Worm (Caenorhabditis elegans) whole organism, L3 larva: ENCODE results near the gene C18B2.3.

Source experiments
- ZK546.5 ChIP-seq: sonication (generic microtip); optimal IDR thresholded peaks from 2 replicates; lab custom pipeline; 2017; ENCODE audit warnings: missing biosample characterization, missing genetic modification characterization
- aly-2 ChIP-seq: fragments of 150-350 bp; optimal IDR thresholded peaks from 2 replicates; lab custom pipeline; 2014; ENCODE audit warnings: missing biosample characterization, missing genetic modification characterization
- ama-1 ChIP-seq: fragments of 150-350 bp; optimal IDR thresholded peaks from 2 replicates; lab custom pipeline; 2018
- ceh-16 ChIP-seq: sonication (generic microtip); optimal IDR thresholded peaks from 2 replicates; lab custom pipeline; 2017; ENCODE audit warnings: missing biosample characterization, missing genetic modification characterization
- ceh-28 ChIP-seq: fragments of 150-350 bp; optimal IDR thresholded peaks from 2 replicates; lab custom pipeline; 2014; ENCODE audit warnings: missing biosample characterization, missing genetic modification reagents, missing genetic modification characterization
- ceh-82 ChIP-seq: fragments of 150-350 bp; optimal IDR thresholded peaks from 2 replicates; lab custom pipeline; 2014; ENCODE audit warnings: missing biosample characterization, missing genetic modification characterization
- ceh-9 ChIP-seq: sonication (generic microtip); optimal IDR thresholded peaks from 2 replicates; lab custom pipeline; 2018; ENCODE audit warnings: missing biosample characterization, missing genetic modification characterization
- elt-1 ChIP-seq: fragments of 150-350 bp; optimal IDR thresholded peaks from 2 replicates; lab custom pipeline; 2014; ENCODE audit warnings: missing biosample characterization, missing genetic modification characterization
- elt-2 ChIP-seq: sonication (generic microtip); optimal IDR thresholded peaks from 2 replicates; lab custom pipeline; 2016; ENCODE audit warnings: missing genetic modification reagents, mild to moderate bottlenecking, missing genetic modification characterization, missing compliant biosample characterization
- elt-3 ChIP-seq, 3 experiments: fragments of 150-350 bp in 1 of 3; sonication (generic microtip) in 2 of 3; optimal IDR thresholded peaks; 2 replicates in 2 of 3; 4 replicates in 1 of 3; lab custom pipeline; 2014 to 2017; ENCODE audit warnings: missing biosample characterization in 3 of 3, missing genetic modification characterization in 3 of 3
- eor-1 ChIP-seq, 2 experiments: fragments of 150-350 bp; optimal IDR thresholded peaks; 2 replicates each; lab custom pipeline; 2014 to 2018; ENCODE audit warnings: missing biosample characterization in 2 of 2, missing genetic modification characterization in 2 of 2
- fkh-10 ChIP-seq: sonication (generic microtip); optimal IDR thresholded peaks from 2 replicates; lab custom pipeline; 2017; ENCODE audit warnings: missing biosample characterization, missing genetic modification reagents, missing genetic modification characterization
- fkh-2 ChIP-seq: fragments of 150-350 bp; optimal IDR thresholded peaks from 2 replicates; lab custom pipeline; 2014; ENCODE audit warnings: missing biosample characterization, missing genetic modification reagents, missing genetic modification characterization
- fos-1 ChIP-seq: fragments of 150-350 bp; optimal IDR thresholded peaks from 2 replicates; lab custom pipeline; 2014; ENCODE audit warnings: missing biosample characterization, missing genetic modification characterization
- hmg-11 ChIP-seq: sonication (generic microtip); optimal IDR thresholded peaks from 2 replicates; lab custom pipeline; 2016; ENCODE audit warnings: missing genetic modification characterization, missing compliant biosample characterization
- jun-1 ChIP-seq: fragments of 150-350 bp; optimal IDR thresholded peaks from 2 replicates; lab custom pipeline; 2014; ENCODE audit warnings: missing biosample characterization, missing genetic modification reagents, missing genetic modification characterization
- lin-15B ChIP-seq: fragments of 150-350 bp; optimal IDR thresholded peaks from 2 replicates; lab custom pipeline; 2014; ENCODE audit warnings: missing biosample characterization, missing genetic modification characterization
- lin-39 ChIP-seq: fragments of 150-350 bp; optimal IDR thresholded peaks from 2 replicates; lab custom pipeline; 2018; ENCODE audit warnings: missing biosample characterization, missing genetic modification reagents, missing genetic modification characterization
- lsy-12 ChIP-seq: sonication (generic microtip); optimal IDR thresholded peaks from 2 replicates; lab custom pipeline; 2016; ENCODE audit warnings: mild to moderate bottlenecking, missing genetic modification characterization, missing compliant biosample characterization
- mdl-1 ChIP-seq: fragments of 150-350 bp; optimal IDR thresholded peaks from 2 replicates; lab custom pipeline; 2014; ENCODE audit warnings: missing biosample characterization, missing genetic modification characterization
- mml-1 ChIP-seq: fragments of 150-350 bp; sonication (generic microtip); optimal IDR thresholded peaks from 3 replicates; lab custom pipeline; 2014; ENCODE audit warnings: missing biosample characterization, missing genetic modification characterization
- nfya-1 ChIP-seq: sonication (generic microtip); optimal IDR thresholded peaks from 2 replicates; lab custom pipeline; 2017; ENCODE audit warnings: missing genetic modification characterization, mild to moderate bottlenecking, missing compliant biosample characterization, antibody characterized with exemption, moderate library complexity; ENCODE audit not compliant: insufficient read depth
- nhr-11 ChIP-seq: fragments of 150-350 bp; optimal IDR thresholded peaks from 2 replicates; lab custom pipeline; 2014; ENCODE audit warnings: missing biosample characterization, missing genetic modification characterization
- nhr-23 ChIP-seq: fragments of 150-350 bp; optimal IDR thresholded peaks from 2 replicates; lab custom pipeline; 2014; ENCODE audit warnings: missing biosample characterization, missing genetic modification reagents, missing genetic modification characterization
- nhr-25 ChIP-seq: sonication (generic microtip); optimal IDR thresholded peaks from 2 replicates; lab custom pipeline; 2017; ENCODE audit warnings: missing biosample characterization, missing genetic modification characterization
- nhr-43 ChIP-seq: sonication (generic microtip); optimal IDR thresholded peaks from 2 replicates; lab custom pipeline; 2016; ENCODE audit warnings: mild to moderate bottlenecking, missing genetic modification characterization, missing compliant biosample characterization; ENCODE audit not compliant: poor library complexity, severe bottlenecking
- nhr-76 ChIP-seq: fragments of 150-350 bp; sonication (generic microtip); optimal IDR thresholded peaks from 5 replicates; lab custom pipeline; 2014; ENCODE audit warnings: missing biosample characterization, missing genetic modification characterization
- pha-4 ChIP-seq: fragments of 150-350 bp; optimal IDR thresholded peaks from 2 replicates; lab custom pipeline; 2014; ENCODE audit warnings: missing biosample characterization, missing genetic modification reagents, missing genetic modification characterization
- pqm-1 ChIP-seq: fragments of 150-350 bp; optimal IDR thresholded peaks from 2 replicates; lab custom pipeline; 2017; ENCODE audit warnings: missing biosample characterization, missing genetic modification characterization, inconsistent platforms
- sea-2 ChIP-seq: fragments of 150-350 bp; sonication (generic microtip); optimal IDR thresholded peaks from 4 replicates; lab custom pipeline; 2014; ENCODE audit warnings: missing biosample characterization, missing genetic modification reagents, missing genetic modification characterization
- skn-1 ChIP-seq: fragments of 150-350 bp; optimal IDR thresholded peaks from 2 replicates; lab custom pipeline; 2014; ENCODE audit warnings: missing biosample characterization, missing genetic modification characterization
- snpc-4 ChIP-seq: fragments of 150-350 bp; optimal IDR thresholded peaks from 2 replicates; lab custom pipeline; 2014; ENCODE audit warnings: missing biosample characterization, missing genetic modification characterization
- unc-39 ChIP-seq: sonication (generic microtip); optimal IDR thresholded peaks from 4 replicates; lab custom pipeline; 2017; ENCODE audit warnings: missing biosample characterization, missing genetic modification characterization
- unc-62 ChIP-seq: fragments of 150-350 bp; sonication (generic microtip); optimal IDR thresholded peaks from 4 replicates; lab custom pipeline; 2014; ENCODE audit warnings: missing biosample characterization, missing genetic modification reagents, missing genetic modification characterization
- zag-1 ChIP-seq: fragments of 150-350 bp; optimal IDR thresholded peaks from 2 replicates; lab custom pipeline; 2014; ENCODE audit warnings: missing biosample characterization, missing genetic modification characterization
- ztf-4 ChIP-seq: fragments of 150-350 bp; optimal IDR thresholded peaks from 2 replicates; lab custom pipeline; 2014; ENCODE audit warnings: missing biosample characterization, missing genetic modification characterization

Gene C18B2.3

ce11 chrX:3573482-3573881 is 28.1 kb upstream of the C18B2.3 start, which contains the start of gene T27A10.5:
Gene T27A10.5 (minus strand): TSS chrX:3573582.
- no peak for TF ChIP-seq eor-1 (tag; optimal IDR thresholded peaks at IDR 0.05; lab: Kevin White, UChicago)
- no peak for TF ChIP-seq mdl-1
- TF ChIP-seq lin-39 = no peak
- TF ChIP-seq lin-15B (tag; lab: Kevin White, UChicago) = no peak
- TF ChIP-seq nfya-1 (tag; lab: Kevin White, UChicago) = no peak
- TF ChIP-seq hmg-11 (tag; lab: Kevin White, UChicago) = no peak
- TF ChIP-seq fkh-2 (tag; lab: Kevin White, UChicago) = no peak
- TF ChIP-seq ceh-9 = no peak
- TF ChIP-seq unc-62 (GFP tag; lab: Kevin White, UChicago) = no peak
- no peak for TF ChIP-seq skn-1 (tag; lab: Kevin White, UChicago)
- no peak for TF ChIP-seq pha-4
- TF ChIP-seq fos-1 (tag; lab: Kevin White, UChicago) = no peak
- no peak for TF ChIP-seq unc-39
- TF ChIP-seq aly-2 (tag; lab: Kevin White, UChicago) = no peak
- TF ChIP-seq nhr-23 (tag; lab: Kevin White, UChicago) = no peak
- no peak for TF ChIP-seq nhr-11 (tag; lab: Kevin White, UChicago)

DNA sequence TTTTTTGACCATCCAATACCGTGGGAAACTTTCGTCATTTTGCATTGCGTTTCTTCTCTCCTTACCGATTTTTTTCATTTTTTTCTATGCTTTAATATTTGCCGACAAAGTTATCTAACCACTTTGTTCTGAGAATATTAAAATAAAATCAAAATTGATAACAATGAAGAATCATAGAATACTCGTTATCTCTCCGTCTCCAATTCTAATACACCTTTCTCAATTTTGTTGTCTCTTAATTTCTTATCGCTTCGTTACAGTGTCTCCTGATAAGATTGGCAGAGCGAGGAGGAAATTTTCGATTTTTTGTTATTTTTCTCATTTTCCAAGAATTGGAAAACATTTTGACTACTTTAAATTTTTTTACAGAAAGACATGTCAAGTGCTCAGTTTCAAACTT is 25.4 kb upstream of the C18B2.3 start, which contains the start of gene ckc-1:
TSS of gene ckc-1 (plus strand) at position 368 of the 400 bp plus-strand sequence.
- TF ChIP-seq elt-3 (tag; optimal IDR thresholded peaks at IDR 0.05; lab: Kevin White, UChicago) (peak in 1 of 3 experiments; percentile 67), ama-1 (lab: Kevin White, UChicago) (no peak), nhr-25 (tag; lab: Kevin White, UChicago) (no peak), ZK546.5 (tag; lab: Kevin White, UChicago) (no peak), pqm-1 (peak; percentile 100), elt-1 (tag; lab: Kevin White, UChicago) (no peak), nhr-43 (no peak), zag-1 (tag; lab: Kevin White, UChicago) (no peak), jun-1 (peak; percentile 68), elt-2 (tag; lab: Kevin White, UChicago) (peak; percentile 99), pha-4 (peak; percentile 39), sea-2 (GFP tag; lab: Kevin White, UChicago) (no peak), mml-1 (tag; lab: Kevin White, UChicago) (no peak), ceh-82 (tag; lab: Kevin White, UChicago) (no peak), ceh-28 (tag; lab: Kevin White, UChicago) (peak; percentile 3), fkh-10 (GFP tag; lab: Kevin White, UChicago) (no peak)
- TF ChIP-seq, all 47 proteins: peak for 6

DNA sequence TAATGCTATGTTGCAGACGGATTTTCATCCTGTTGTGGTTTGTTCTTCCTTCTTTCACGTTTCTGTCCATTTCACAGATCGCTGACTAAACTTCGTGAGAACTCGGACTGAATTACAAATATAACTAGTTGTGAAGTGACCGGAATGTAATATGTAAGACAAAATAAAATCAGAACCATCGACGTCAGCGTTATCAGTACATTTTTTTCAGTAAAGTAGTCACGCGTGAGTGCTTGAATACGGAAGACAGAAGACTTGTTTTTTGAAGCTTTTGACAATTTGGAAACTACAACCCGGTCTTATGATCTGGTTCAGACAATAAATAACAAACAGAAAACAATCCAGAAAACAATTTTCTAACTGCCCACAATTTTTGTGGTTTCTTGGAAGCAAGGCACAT is 19.8 kb upstream of the C18B2.3 start:
- TF ChIP-seq nhr-23 (tag; lab: Kevin White, UChicago) = no peak
- TF ChIP-seq snpc-4 (tag; lab: Kevin White, UChicago) = no peak
- no peak for TF ChIP-seq pqm-1
- TF ChIP-seq jun-1 = no peak
- TF ChIP-seq ZK546.5 (tag; lab: Kevin White, UChicago) = no peak
- TF ChIP-seq nhr-76 (tag; lab: Kevin White, UChicago) = no peak
- TF ChIP-seq ceh-16 (tag; lab: Kevin White, UChicago) = no peak
- TF ChIP-seq lin-39 = no peak
- no peak for TF ChIP-seq ceh-82 (tag; lab: Kevin White, UChicago)
- TF ChIP-seq ama-1 (lab: Kevin White, UChicago) = no peak
- no peak for TF ChIP-seq ztf-4 (tag; lab: Kevin White, UChicago)
- no peak for TF ChIP-seq nhr-25 (tag; lab: Kevin White, UChicago)
- no peak for TF ChIP-seq elt-1 (tag; lab: Kevin White, UChicago)
- TF ChIP-seq elt-2 (tag; lab: Kevin White, UChicago) = no peak
- TF ChIP-seq fos-1 (tag; lab: Kevin White, UChicago) = no peak
- no peak for TF ChIP-seq unc-62 (GFP tag; lab: Kevin White, UChicago)
- no peak for TF ChIP-seq lsy-12 (tag; lab: Kevin White, UChicago)

ce11 chrX:3583436-3583835 is 18.2 kb upstream of the C18B2.3 start:
- no peak for TF ChIP-seq jun-1
- no peak for TF ChIP-seq unc-62 (GFP tag; lab: Kevin White, UChicago)
- no peak for TF ChIP-seq hmg-11 (tag; lab: Kevin White, UChicago)
- no peak for TF ChIP-seq ztf-4 (tag; lab: Kevin White, UChicago)
- TF ChIP-seq nfya-1 (tag; lab: Kevin White, UChicago) = no peak
- TF ChIP-seq eor-1 (tag; optimal IDR thresholded peaks at IDR 0.05; lab: Kevin White, UChicago) = no peak
